Fruit fly (Drosophila melanogaster): ENCODE results near the gene CG33269.

DNA sequence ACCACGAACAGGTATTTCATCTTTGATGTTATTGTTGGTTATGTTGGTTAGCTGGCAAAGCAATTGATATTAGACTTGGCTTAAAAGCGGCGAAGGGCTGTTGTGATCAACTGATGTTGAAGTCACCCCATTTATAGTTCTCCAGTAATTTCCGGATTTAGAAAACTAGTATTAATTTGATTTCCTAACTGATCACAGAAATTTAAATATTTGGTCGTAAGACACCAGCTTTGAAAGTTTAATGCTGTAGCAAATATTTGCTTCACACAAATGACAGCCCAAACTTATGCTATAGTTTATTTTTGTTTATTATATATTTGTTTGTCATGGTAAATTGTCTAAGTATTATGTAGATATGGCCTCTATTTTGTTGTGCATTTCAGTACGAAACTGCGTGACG, at the start of gene CG33269:
- TF ChIP-seq D1 (tag; optimal IDR thresholded peaks at IDR 0.05) (no peak), EcR (GFP tag; optimal IDR thresholded peaks at IDR 0.05) (no peak), Pif1B (GFP tag; optimal IDR thresholded peaks at IDR 0.05) (no peak), Ets98B (GFP tag; IDR thresholded peaks at IDR 0.05) (no peak), CG8301 (tag; optimal IDR thresholded peaks at IDR 0.05) (no peak), CG4496 (GFP tag; IDR thresholded peaks at IDR 0.05) (no peak), CG12605 (GFP tag; IDR thresholded peaks at IDR 0.05) (no peak), CG8159 (tag; optimal IDR thresholded peaks at IDR 0.05) (no peak)

Measured in whole organism, pupa.